Worm (Caenorhabditis elegans): ENCODE data around the gene F10E9.7.

DNA sequence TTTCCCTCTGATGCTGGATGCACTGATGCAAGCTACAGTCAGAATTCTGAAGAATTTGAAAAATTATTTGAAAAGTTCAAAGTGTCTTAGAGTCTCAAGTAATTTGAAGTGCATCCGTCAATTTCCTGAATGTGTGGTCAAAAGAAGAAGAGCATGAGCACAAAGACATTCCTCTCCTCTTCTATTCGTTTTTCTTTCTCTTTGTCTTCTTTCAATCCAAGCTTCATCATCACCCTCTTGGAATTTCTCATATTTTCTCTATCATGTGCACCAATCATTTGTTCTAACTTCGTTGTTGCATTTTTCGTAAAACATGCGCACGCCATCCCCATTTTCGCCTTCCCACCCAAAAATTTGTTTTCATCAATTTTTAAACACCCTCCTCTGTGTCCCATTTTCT lies 21.2 kb downstream of the F10E9.7 start:
- TF ChIP-seq pqm-1 (tag; optimal IDR thresholded peaks at IDR 0.05) (no peak), dve-1 (tag; optimal IDR thresholded peaks at IDR 0.05) (no peak), nhr-11 (tag; optimal IDR thresholded peaks at IDR 0.05) (no peak), pha-4 (tag; optimal IDR thresholded peaks at IDR 0.05) (no peak), nfya-1 (tag; optimal IDR thresholded peaks at IDR 0.05) (no peak), dmd-4 (tag; optimal IDR thresholded peaks at IDR 0.05; ENCODE audit: borderline replicate concordance) (no peak)
